Worm (Caenorhabditis elegans): Measurements from ENCODE around the gene M01E10.3.

DNA sequence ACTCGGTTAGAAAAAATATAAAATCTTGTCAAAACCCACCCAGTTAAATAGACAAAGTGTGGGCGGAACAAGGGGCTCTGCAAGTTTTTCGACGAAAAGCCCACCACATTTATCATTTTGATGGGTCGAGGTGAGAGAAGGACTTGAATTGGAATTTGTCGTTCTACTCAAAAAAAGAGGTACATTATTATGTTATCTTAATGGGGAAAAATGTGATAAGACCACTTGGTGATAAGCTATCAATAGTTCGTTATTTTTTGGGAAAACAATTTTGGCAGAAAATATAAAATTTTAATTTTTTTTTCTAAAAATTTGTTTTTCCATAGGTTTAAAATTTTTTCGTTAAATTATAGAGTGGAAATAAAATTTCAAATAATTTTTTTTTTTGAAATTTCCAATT is 4.2 kb downstream of the M01E10.3 start:
- TF ChIP-seq ztf-11 (tag; optimal IDR thresholded peaks at IDR 0.05) (no peak), ceh-39 (tag; optimal IDR thresholded peaks at IDR 0.05) (no peak), blmp-1 (tag; optimal IDR thresholded peaks at IDR 0.05) (no peak), mab-5 (tag; optimal IDR thresholded peaks at IDR 0.05) (no peak), nhr-12 (tag; optimal IDR thresholded peaks at IDR 0.05) (no peak), nhr-237 (tag; optimal IDR thresholded peaks at IDR 0.05) (no peak), snpc-4 (tag; optimal IDR thresholded peaks at IDR 0.05) (no peak), elt-3 (tag; optimal IDR thresholded peaks at IDR 0.05) (no peak), ces-1 (GFP tag; optimal IDR thresholded peaks at IDR 0.05) (no peak), lin-32 (GFP tag; optimal IDR thresholded peaks at IDR 0.05) (no peak), bed-3 (GFP tag; optimal IDR thresholded peaks at IDR 0.05) (no peak)

Data from whole organism, mixed stage, embryonic.